Worm (Caenorhabditis elegans): Measurements from ENCODE around the gene msp-45.
A peak's percentile ranks its signal among the peaks of the same experiment; 100 is the strongest.

msp-45 gene

ce11 chrII:5148349-5148748 is 8.5 kb downstream of the msp-45 start, which contains the start of gene F58A6.5:
Gene F58A6.5, minus strand, starts transcription at chrII:5148449.
- TF ChIP-seq ceh-82 (tag; optimal IDR thresholded peaks at IDR 0.05) (no peak), nhr-25 (tag; optimal IDR thresholded peaks at IDR 0.05) (no peak), unc-39 (tag; optimal IDR thresholded peaks at IDR 0.05) (no peak), ZK546.5 (tag; optimal IDR thresholded peaks at IDR 0.05) (no peak), C34F6.9 (tag; optimal IDR thresholded peaks at IDR 0.05) (no peak), mab-5 (tag; optimal IDR thresholded peaks at IDR 0.05) (no peak), egl-27 (tag; optimal IDR thresholded peaks at IDR 0.05) (no peak)

ce11 chrII:5142619-5143018 is 14.3 kb downstream of the msp-45 start, which contains the start of gene F58A6.1:
Gene F58A6.1, plus strand, starts transcription at chrII:5142919.
- TF ChIP-seq nhr-77 (tag; optimal IDR thresholded peaks at IDR 0.05) (no peak), ZK546.5 (tag; optimal IDR thresholded peaks at IDR 0.05) (no peak), nhr-23 (tag; optimal IDR thresholded peaks at IDR 0.05) (no peak), unc-55 (GFP tag; optimal IDR thresholded peaks at IDR 0.05) (no peak), lin-39 (tag; optimal IDR thresholded peaks at IDR 0.05) (no peak), ztf-4 (tag; optimal IDR thresholded peaks at IDR 0.05) (no peak), elt-1 (tag; optimal IDR thresholded peaks at IDR 0.05) (no peak)

- TF ChIP-seq crh-2 (tag; optimal IDR thresholded peaks at IDR 0.05) (peak; percentile 55), F13H6.1 (tag; optimal IDR thresholded peaks at IDR 0.05) (peak; percentile 28), nhr-6 (tag; optimal IDR thresholded peaks at IDR 0.05) (no peak), ztf-4 (tag; optimal IDR thresholded peaks at IDR 0.05) (no peak), ztf-11 (tag; optimal IDR thresholded peaks at IDR 0.05) (no peak), nhr-21 (tag; optimal IDR thresholded peaks at IDR 0.05) (peak; percentile 37), nhr-129 (tag; optimal IDR thresholded peaks at IDR 0.05) (no peak), alr-1 (tag; optimal IDR thresholded peaks at IDR 0.05) (no peak), unc-62 (GFP tag; optimal IDR thresholded peaks at IDR 0.05) (no peak), gmeb-1 (tag; optimal IDR thresholded peaks at IDR 0.05) (peak; percentile 29), fos-1 (tag; optimal IDR thresholded peaks at IDR 0.05) (peak; percentile 70), mbf-1 (tag; optimal IDR thresholded peaks at IDR 0.05) (no peak), elt-3 (tag; optimal IDR thresholded peaks at IDR 0.05) (no peak), ceh-82 (tag; optimal IDR thresholded peaks at IDR 0.05) (no peak), sma-9 (GFP tag; optimal IDR thresholded peaks at IDR 0.05) (peak; percentile 50), sma-9 (tag; optimal IDR thresholded peaks at IDR 0.05) (no peak), zag-1 (tag; optimal IDR thresholded peaks at IDR 0.05) (no peak), mdl-1 (tag; optimal IDR thresholded peaks at IDR 0.05) (peak in 1 of 2 experiments; percentile 6), nhr-77 (tag; optimal IDR thresholded peaks at IDR 0.05) (no peak), snpc-4 (tag; optimal IDR thresholded peaks at IDR 0.05) (no peak), peb-1 (tag; optimal IDR thresholded peaks at IDR 0.05) (no peak), sma-3 (GFP tag; optimal IDR thresholded peaks at IDR 0.05) (peak; percentile 28), nhr-11 (tag; optimal IDR thresholded peaks at IDR 0.05) (no peak), R02D3.7 (tag; optimal IDR thresholded peaks at IDR 0.05) (no peak)
Observed at ce11 chrII:5141945-5142514, 14.9 kb downstream of the msp-45 start, which contains the start of gene nas-29. Gene nas-29, minus strand, starts transcription at chrII:5142036.

- TF ChIP-seq mbf-1 (tag; optimal IDR thresholded peaks at IDR 0.05): no peak
- TF ChIP-seq gmeb-1 (tag; optimal IDR thresholded peaks at IDR 0.05): no peak
- TF ChIP-seq nhr-21 (tag; optimal IDR thresholded peaks at IDR 0.05): no peak
- TF ChIP-seq Y55F3AM.14 (GFP tag; optimal IDR thresholded peaks at IDR 0.05): no peak
- no peak for TF ChIP-seq lsy-2 (tag; optimal IDR thresholded peaks at IDR 0.05)
- no peak for TF ChIP-seq fos-1 (tag; optimal IDR thresholded peaks at IDR 0.05)
- TF ChIP-seq F13H6.1 (tag; optimal IDR thresholded peaks at IDR 0.05): no peak
- no peak for TF ChIP-seq dmd-4 (tag; optimal IDR thresholded peaks at IDR 0.05)
- no peak for TF ChIP-seq nhr-237 (tag; optimal IDR thresholded peaks at IDR 0.05)
Observed at ce11 chrII:5136296-5136767, 20.6 kb downstream of the msp-45 start, which contains the start of gene F58A6.2. Gene F58A6.2, plus strand, starts transcription at chrII:5136717.
